Fruit fly (Drosophila melanogaster) whole organism, wandering third instar larva: ENCODE data around the gene CG15506.

Experiments
- Dfd ChIP-seq: fragments of >200 bp; optimal IDR thresholded peaks from 2 replicates; lab custom pipeline; 2017; ENCODE audit warnings: missing biosample characterization, missing genetic modification characterization
- GATAd ChIP-seq: sonication (Bioruptor generic); optimal IDR thresholded peaks from 2 replicates; lab custom pipeline; 2016; ENCODE audit warnings: missing biosample characterization, missing genetic modification characterization
- OdsH ChIP-seq: fragments of 200-800 bp; sonication (Bioruptor generic); optimal IDR thresholded peaks from 2 replicates; lab custom pipeline; 2016; ENCODE audit warnings: missing biosample characterization, mild to moderate bottlenecking, missing genetic modification characterization
- fru ChIP-seq: fragments of 200-800 bp; sonication (Bioruptor generic); optimal IDR thresholded peaks from 3 replicates; lab custom pipeline; 2016; ENCODE audit warnings: missing biosample characterization, mild to moderate bottlenecking, missing genetic modification characterization

dm6 chr3R:29737891-29738290, 19.4 kb downstream of the CG15506 start, which contains the start of gene Gnpnat:
- peak; percentile 60 for TF ChIP-seq fru (GFP tag; lab: Kevin White, UChicago)
- TF ChIP-seq Dfd (GFP tag; lab: Kevin White, UChicago) = no peak
- TF ChIP-seq OdsH (GFP tag; lab: Kevin White, UChicago) = peak; percentile 70
- no peak for TF ChIP-seq GATAd
